Fruit fly (Drosophila melanogaster): ENCODE results near the gene CG13982.

The CG13982 gene

dm6 chr2L:6447581-6448333 is 35.6 kb downstream of the CG13982 start:
- no peak for TF ChIP-seq tj (GFP tag; optimal IDR thresholded peaks at IDR 0.05)
- TF ChIP-seq ovo (GFP tag; optimal IDR thresholded peaks at IDR 0.05): no peak
- no peak for TF ChIP-seq CG14711 (tag; optimal IDR thresholded peaks at IDR 0.05)
- TF ChIP-seq CG1620 (GFP tag; optimal IDR thresholded peaks at IDR 0.05): no peak
- TF ChIP-seq bab1 (GFP tag; optimal IDR thresholded peaks at IDR 0.05): no peak
- peak; percentile 56 for TF ChIP-seq Hr96 (GFP tag; optimal IDR thresholded peaks at IDR 0.05)
- TF ChIP-seq pad (GFP tag; optimal IDR thresholded peaks at IDR 0.05): no peak
- no peak for TF ChIP-seq cnc (optimal IDR thresholded peaks at IDR 0.05)
- TF ChIP-seq CG5204 (GFP tag; optimal IDR thresholded peaks at IDR 0.05): no peak
- TF ChIP-seq kay (GFP tag; ENCODE audit: borderline replicate concordance): no peak
- TF ChIP-seq Mnt (GFP tag; optimal IDR thresholded peaks at IDR 0.05): peak; percentile 43
- no peak for TF ChIP-seq Crg-1 (GFP tag; optimal IDR thresholded peaks at IDR 0.05)
- peak; percentile 26 for TF ChIP-seq CG7045 (GFP tag; optimal IDR thresholded peaks at IDR 0.05)
- peak; percentile 30 for TF ChIP-seq CG7101 (tag; optimal IDR thresholded peaks at IDR 0.05)
- no peak for TF ChIP-seq toe (GFP tag; optimal IDR thresholded peaks at IDR 0.05)
- TF ChIP-seq Clk (GFP tag; optimal IDR thresholded peaks at IDR 0.05): no peak
- no peak for TF ChIP-seq CG33017 (tag; optimal IDR thresholded peaks at IDR 0.05)
- TF ChIP-seq CG11617 (GFP tag; optimal IDR thresholded peaks at IDR 0.05): peak; percentile 14
- TF ChIP-seq CG12768 (GFP tag; optimal IDR thresholded peaks at IDR 0.05): peak; percentile 90
- peak; percentile 61 for TF ChIP-seq cic (GFP tag; optimal IDR thresholded peaks at IDR 0.05)

dm6 chr2L:6448334-6448703 is 36.2 kb downstream of the CG13982 start, which contains the start of gene Acox3:
Gene Acox3, minus strand, starts transcription at chr2L:6448403.
- TF ChIP-seq bab1 (GFP tag; optimal IDR thresholded peaks at IDR 0.05) (peak; percentile 22), Crg-1 (GFP tag; optimal IDR thresholded peaks at IDR 0.05) (no peak), Hr96 (GFP tag; optimal IDR thresholded peaks at IDR 0.05) (no peak), tj (GFP tag; optimal IDR thresholded peaks at IDR 0.05) (no peak), CG12768 (GFP tag; optimal IDR thresholded peaks at IDR 0.05) (no peak), kay (GFP tag; ENCODE audit: borderline replicate concordance) (no peak)

- TF ChIP-seq CG5204 (GFP tag; optimal IDR thresholded peaks at IDR 0.05) (no peak), cic (GFP tag; optimal IDR thresholded peaks at IDR 0.05) (no peak), CG11617 (GFP tag; optimal IDR thresholded peaks at IDR 0.05) (no peak), CG12768 (GFP tag; optimal IDR thresholded peaks at IDR 0.05) (no peak), ovo (GFP tag; optimal IDR thresholded peaks at IDR 0.05) (no peak), CG1620 (GFP tag; optimal IDR thresholded peaks at IDR 0.05) (no peak), Hr96 (GFP tag; optimal IDR thresholded peaks at IDR 0.05) (no peak), toe (GFP tag; optimal IDR thresholded peaks at IDR 0.05) (no peak)
Observed at dm6 chr2L:6449753-6450152, 37.6 kb downstream of the CG13982 start.

dm6 chr2L:6455032-6455954 is 43.2 kb downstream of the CG13982 start, which contains the start of gene retm:
Gene retm, minus strand, starts transcription at chr2L:6455929.
- TF ChIP-seq CG12768 (GFP tag; optimal IDR thresholded peaks at IDR 0.05) (peak; percentile 59), CG7101 (tag; optimal IDR thresholded peaks at IDR 0.05) (peak; percentile 57), pad (GFP tag; optimal IDR thresholded peaks at IDR 0.05) (peak; percentile 68), Mnt (GFP tag; optimal IDR thresholded peaks at IDR 0.05) (peak; percentile 46), tj (GFP tag; optimal IDR thresholded peaks at IDR 0.05) (peak; percentile 47), CG33017 (tag; optimal IDR thresholded peaks at IDR 0.05) (peak; percentile 0), cic (GFP tag; optimal IDR thresholded peaks at IDR 0.05) (peak; percentile 76), ovo (GFP tag; optimal IDR thresholded peaks at IDR 0.05) (peak; percentile 41), Clk (GFP tag; optimal IDR thresholded peaks at IDR 0.05) (peak; percentile 9), cnc (optimal IDR thresholded peaks at IDR 0.05) (no peak), Crg-1 (GFP tag; optimal IDR thresholded peaks at IDR 0.05) (peak; percentile 47), CG7045 (GFP tag; optimal IDR thresholded peaks at IDR 0.05) (no peak), toe (GFP tag; optimal IDR thresholded peaks at IDR 0.05) (no peak)

dm6 chr2L:6455955-6456599 is 44.0 kb downstream of the CG13982 start, which contains the start of gene frj:
Gene frj, plus strand, starts transcription at chr2L:6456052.
- TF ChIP-seq kay (GFP tag; ENCODE audit: borderline replicate concordance) (no peak), CG11617 (GFP tag; optimal IDR thresholded peaks at IDR 0.05) (peak; percentile 2), Mnt (GFP tag; optimal IDR thresholded peaks at IDR 0.05) (peak; percentile 11), tj (GFP tag; optimal IDR thresholded peaks at IDR 0.05) (peak; percentile 15), CG12768 (GFP tag; optimal IDR thresholded peaks at IDR 0.05) (peak; percentile 47), CG1620 (GFP tag; optimal IDR thresholded peaks at IDR 0.05) (peak; percentile 56), CG14711 (tag; optimal IDR thresholded peaks at IDR 0.05) (peak; percentile 54), Crg-1 (GFP tag; optimal IDR thresholded peaks at IDR 0.05) (peak; percentile 33), ovo (GFP tag; optimal IDR thresholded peaks at IDR 0.05) (peak; percentile 43), Hr96 (GFP tag; optimal IDR thresholded peaks at IDR 0.05) (no peak), cic (GFP tag; optimal IDR thresholded peaks at IDR 0.05) (no peak), bab1 (GFP tag; optimal IDR thresholded peaks at IDR 0.05) (no peak), toe (GFP tag; optimal IDR thresholded peaks at IDR 0.05) (peak; percentile 68), CG7101 (tag; optimal IDR thresholded peaks at IDR 0.05) (peak; percentile 56), cnc (optimal IDR thresholded peaks at IDR 0.05) (no peak), CG7045 (GFP tag; optimal IDR thresholded peaks at IDR 0.05) (peak; percentile 20)
